Worm (Caenorhabditis elegans) whole organism, early embryonic: Measurements from ENCODE around the gene mrps-21.
A peak's percentile ranks its signal among the peaks of the same experiment; 100 is the strongest.

Experiments
- B0310.2 ChIP-seq: sonication (generic microtip); optimal IDR thresholded peaks from 2 replicates; lab custom pipeline; 2016; ENCODE audit warnings: mild to moderate bottlenecking, missing genetic modification characterization, missing compliant biosample characterization
- F13C5.2 ChIP-seq: sonication (generic microtip); optimal IDR thresholded peaks from 2 replicates; lab custom pipeline; 2017; ENCODE audit warnings: mild to moderate bottlenecking, missing genetic modification characterization, inconsistent platforms, missing compliant biosample characterization
- aly-1 ChIP-seq: sonication (generic microtip); optimal IDR thresholded peaks from 2 replicates; lab custom pipeline; 2016; ENCODE audit warnings: missing genetic modification characterization, missing compliant biosample characterization
- ama-1 ChIP-seq: fragments of 150-350 bp; optimal IDR thresholded peaks from 2 replicates; lab custom pipeline; 2014
- ceh-13 ChIP-seq: fragments of 200-800 bp; sonication (Bioruptor generic); optimal IDR thresholded peaks from 2 replicates; lab custom pipeline; 2018; ENCODE audit warnings: mild to moderate bottlenecking, missing genetic modification characterization, missing compliant biosample characterization
- ceh-36 ChIP-seq: sonication (generic microtip); optimal IDR thresholded peaks from 2 replicates; lab custom pipeline; 2016; ENCODE audit warnings: missing genetic modification characterization, inconsistent platforms, missing compliant biosample characterization
- ets-7 ChIP-seq: sonication (generic microtip); optimal IDR thresholded peaks from 2 replicates; lab custom pipeline; 2016; ENCODE audit warnings: missing genotype, missing genetic modification characterization, missing compliant biosample characterization
- flt-1 ChIP-seq: fragments of 200-800 bp; sonication (Bioruptor generic); IDR thresholded peaks from 2 replicates; pipeline ENCODE4 v1.3.6; 2022; ENCODE audit warnings: missing genetic modification characterization, missing compliant biosample characterization
- hmbx-1 ChIP-seq: sonication (generic microtip); optimal IDR thresholded peaks from 2 replicates; lab custom pipeline; 2016; ENCODE audit warnings: mild to moderate bottlenecking, missing genetic modification characterization, missing compliant biosample characterization
- hmg-4 ChIP-seq: fragments of 200-800 bp; sonication (Bioruptor generic); optimal IDR thresholded peaks from 2 replicates; lab custom pipeline; 2018; ENCODE audit warnings: mild to moderate bottlenecking, missing genetic modification characterization, missing compliant biosample characterization
- hnd-1 ChIP-seq: sonication (generic microtip); optimal IDR thresholded peaks from 2 replicates; lab custom pipeline; 2016; ENCODE audit warnings: missing genetic modification characterization, missing compliant biosample characterization
- pes-1 ChIP-seq: fragments of 200-800 bp; sonication (Bioruptor generic); IDR thresholded peaks from 2 replicates; pipeline ENCODE4 v1.3.6; 2022; ENCODE audit warnings: missing genetic modification reagents, missing genetic modification characterization, missing compliant biosample characterization
- scrt-1 ChIP-seq: fragments of 200-800 bp; sonication (Bioruptor generic); IDR thresholded peaks from 2 replicates; pipeline ENCODE4 v1.3.6; 2022; ENCODE audit warnings: missing genetic modification characterization, missing compliant biosample characterization
- sea-1 ChIP-seq: fragments of 200-800 bp; sonication (Bioruptor generic); conservative IDR thresholded peaks from 2 replicates; pipeline ENCODE4 v1.3.6; 2022; ENCODE audit warnings: missing genetic modification characterization, missing compliant biosample characterization
- tbx-11 ChIP-seq: fragments of 200-800 bp; sonication (Bioruptor generic); IDR thresholded peaks from 2 replicates; pipeline ENCODE4 v1.3.6; 2022; ENCODE audit warnings: missing genetic modification characterization, missing compliant biosample characterization
- tbx-37 ChIP-seq: fragments of 200-800 bp; sonication (Bioruptor generic); conservative IDR thresholded peaks from 2 replicates; pipeline ENCODE4 v1.3.6; 2022; ENCODE audit warnings: missing genetic modification reagents, missing genetic modification characterization, missing compliant biosample characterization
- tra-4 ChIP-seq: sonication (generic microtip); optimal IDR thresholded peaks from 2 replicates; lab custom pipeline; 2017; ENCODE audit warnings: missing genetic modification characterization, missing compliant biosample characterization

Gene mrps-21

DNA sequence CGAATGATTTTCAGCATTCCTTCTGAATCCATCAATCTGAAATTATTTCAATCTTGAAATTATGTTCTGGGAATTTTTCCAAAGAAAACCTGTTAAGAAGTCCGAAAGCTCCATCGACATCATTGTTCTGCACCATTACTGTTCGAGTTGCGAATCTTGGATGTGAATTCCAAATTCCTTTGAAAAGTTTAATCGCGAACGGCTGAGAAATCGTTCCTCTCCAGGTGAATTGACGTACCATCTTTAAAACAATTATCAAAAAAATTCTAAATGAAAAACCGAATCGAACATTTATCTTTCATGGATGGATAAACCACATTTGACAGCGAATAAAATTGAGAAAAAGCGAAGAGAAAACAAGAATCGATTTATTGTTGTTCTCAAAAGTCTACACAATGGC, at the start of gene mrps-21:
TSS of gene mrps-21 (minus strand) at position 241 of the 400 bp plus-strand sequence.
- TF ChIP-seq tra-4 (tag; lab: Kevin White, UChicago) (no peak), pes-1 (GFP tag; lab: Robert Waterston, UW) (no peak), ceh-36 (tag; lab: Kevin White, UChicago) (no peak), flt-1 (GFP tag; lab: Robert Waterston, UW) (no peak), hnd-1 (tag; lab: Kevin White, UChicago) (no peak), ets-7 (no peak), ama-1 (lab: Kevin White, UChicago) (no peak), F13C5.2 (tag; lab: Kevin White, UChicago) (no peak), sea-1 (GFP tag; lab: Robert Waterston, UW) (no peak), B0310.2 (tag; lab: Kevin White, UChicago) (no peak), hmbx-1 (no peak), aly-1 (no peak), hmg-4 (GFP tag; lab: Kevin White, UChicago) (no peak), ceh-13 (GFP tag; lab: Kevin White, UChicago) (no peak), tbx-11 (GFP tag; lab: Robert Waterston, UW) (no peak)

- TF ChIP-seq aly-1 (no peak), tbx-11 (GFP tag; lab: Robert Waterston, UW) (no peak), scrt-1 (GFP tag; lab: Robert Waterston, UW) (no peak), pes-1 (GFP tag; lab: Robert Waterston, UW) (no peak), ets-7 (no peak), hnd-1 (tag; lab: Kevin White, UChicago) (no peak), F13C5.2 (tag; lab: Kevin White, UChicago) (no peak), ama-1 (lab: Kevin White, UChicago) (no peak), sea-1 (GFP tag; lab: Robert Waterston, UW) (no peak), hmg-4 (GFP tag; lab: Kevin White, UChicago) (no peak), hmbx-1 (no peak), tbx-37 (GFP tag; lab: Robert Waterston, UW) (no peak), tra-4 (tag; lab: Kevin White, UChicago) (no peak), flt-1 (GFP tag; lab: Robert Waterston, UW) (no peak), ceh-13 (GFP tag; lab: Kevin White, UChicago) (no peak), B0310.2 (tag; lab: Kevin White, UChicago) (no peak), ceh-36 (tag; lab: Kevin White, UChicago) (no peak)
These were observed 46.6 kb upstream of the mrps-21 start for ce11 chrIV:4705922-4706321.

- TF ChIP-seq F13C5.2 (tag; lab: Kevin White, UChicago) (no peak), sea-1 (GFP tag; lab: Robert Waterston, UW) (0 out of 2 replicates have a peak, but pooled peaks have one; percentile 11), hmg-4 (GFP tag; lab: Kevin White, UChicago) (peak; percentile 40)
These were observed 45.9 kb upstream of the mrps-21 start for ce11 chrIV:4705182-4705581.

- TF ChIP-seq ceh-36 (tag; lab: Kevin White, UChicago) = no peak
- no peak for TF ChIP-seq ama-1 (lab: Kevin White, UChicago)
These were observed 44.6 kb upstream of the mrps-21 start, which contains the start of gene ogdh-1 for ce11 chrIV:4703911-4704310. TSS of gene ogdh-1 (minus strand) at chrIV:4704011.

- TF ChIP-seq hmbx-1 (no peak), ceh-13 (GFP tag; lab: Kevin White, UChicago) (no peak), ceh-36 (tag; lab: Kevin White, UChicago) (no peak)
These were observed 33.1 kb upstream of the mrps-21 start, which contains the start of gene spe-51 for ce11 chrIV:4692463-4692862. TSS of gene spe-51 (plus strand) at chrIV:4692763.

DNA sequence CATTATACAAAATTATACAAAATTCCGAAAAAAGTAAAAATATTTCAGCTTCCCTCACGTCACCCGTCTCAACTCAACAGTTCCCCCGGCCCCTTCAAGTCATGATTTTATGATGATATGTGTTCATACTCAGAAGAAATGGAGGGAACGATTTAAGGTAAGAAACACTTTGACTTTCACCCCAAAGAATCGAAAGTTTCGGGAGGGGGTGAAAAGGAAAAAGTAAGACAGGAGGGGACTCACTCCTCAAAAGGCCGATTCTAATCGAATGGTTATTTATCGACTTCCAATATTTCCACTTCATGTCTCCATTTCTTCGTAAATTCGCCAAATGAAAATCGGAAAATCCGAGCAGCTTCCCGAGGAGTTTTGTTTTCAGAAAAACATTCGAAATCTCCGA, 28.9 kb upstream of the mrps-21 start, which contains the start of gene bus-4:
TSS of gene bus-4 (plus strand) at position 49 of the 400 bp plus-strand sequence.
- TF ChIP-seq ets-7 = no peak
- TF ChIP-seq flt-1 (GFP tag; lab: Robert Waterston, UW) = no peak
- TF ChIP-seq F13C5.2 (tag; lab: Kevin White, UChicago) = no peak
- no peak for TF ChIP-seq hmbx-1
- TF ChIP-seq hmg-4 (GFP tag; lab: Kevin White, UChicago) = no peak
- TF ChIP-seq ceh-36 (tag; lab: Kevin White, UChicago) = no peak
- TF ChIP-seq B0310.2 (tag; lab: Kevin White, UChicago) = no peak
- no peak for TF ChIP-seq tbx-11 (GFP tag; lab: Robert Waterston, UW)
- no peak for TF ChIP-seq scrt-1 (GFP tag; lab: Robert Waterston, UW)

DNA sequence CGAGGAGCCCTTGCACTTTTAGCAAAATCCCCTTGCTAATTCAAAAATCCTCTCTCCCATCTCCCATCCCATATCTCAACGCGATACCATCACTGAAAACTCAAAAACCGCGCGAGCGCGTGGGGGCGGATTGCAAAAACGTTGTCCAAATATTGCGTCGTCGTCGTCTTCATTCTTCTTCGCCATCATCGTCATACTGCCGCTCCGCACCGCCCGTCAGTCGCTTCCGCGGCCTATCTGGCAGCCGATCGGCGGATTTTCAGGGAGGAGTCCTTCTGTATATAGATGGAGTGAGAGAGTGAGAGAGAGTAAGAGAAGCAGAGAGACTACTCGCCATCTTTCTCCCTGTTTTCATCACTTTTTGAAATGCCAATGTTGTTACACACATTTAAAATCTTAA, 27.6 kb upstream of the mrps-21 start:
- no peak for TF ChIP-seq pes-1 (GFP tag; lab: Robert Waterston, UW)
- no peak for TF ChIP-seq ceh-13 (GFP tag; lab: Kevin White, UChicago)
- no peak for TF ChIP-seq aly-1
- no peak for TF ChIP-seq tbx-11 (GFP tag; lab: Robert Waterston, UW)
- TF ChIP-seq ceh-36 (tag; lab: Kevin White, UChicago) = no peak
- no peak for TF ChIP-seq F13C5.2 (tag; lab: Kevin White, UChicago)
- no peak for TF ChIP-seq hmbx-1
- no peak for TF ChIP-seq tbx-37 (GFP tag; lab: Robert Waterston, UW)
- TF ChIP-seq ama-1 (lab: Kevin White, UChicago) = no peak

- TF ChIP-seq aly-1 (no peak), hmg-4 (GFP tag; lab: Kevin White, UChicago) (no peak), ceh-36 (tag; lab: Kevin White, UChicago) (no peak), hnd-1 (tag; lab: Kevin White, UChicago) (no peak), scrt-1 (GFP tag; lab: Robert Waterston, UW) (no peak), B0310.2 (tag; lab: Kevin White, UChicago) (no peak), sea-1 (GFP tag; lab: Robert Waterston, UW) (no peak), ama-1 (lab: Kevin White, UChicago) (no peak), hmbx-1 (no peak), tra-4 (tag; lab: Kevin White, UChicago) (no peak), F13C5.2 (tag; lab: Kevin White, UChicago) (no peak), ets-7 (no peak), tbx-37 (GFP tag; lab: Robert Waterston, UW) (no peak), tbx-11 (GFP tag; lab: Robert Waterston, UW) (no peak), pes-1 (GFP tag; lab: Robert Waterston, UW) (no peak)
These were observed 27.0 kb upstream of the mrps-21 start for ce11 chrIV:4686291-4686830.
